Fruit fly (Drosophila melanogaster): Measurements from ENCODE around the gene RpL36A.

Gene RpL36A

dm6 chr2L:8030693-8031210 lies 12.0 kb downstream of the RpL36A start, which contains the start of gene Cka:
TSS of gene Cka (plus strand) at chr2L:8030721.
- TF ChIP-seq Sin3A (optimal IDR thresholded peaks at IDR 0.05) = no peak
- TF ChIP-seq ttk (optimal IDR thresholded peaks at IDR 0.05) = no peak
- TF ChIP-seq insv (optimal IDR thresholded peaks at IDR 0.05) = no peak
- no peak for TF ChIP-seq Myc (optimal IDR thresholded peaks at IDR 0.05)
- no peak for TF ChIP-seq h (optimal IDR thresholded peaks at IDR 0.05)
- no peak for TF ChIP-seq psq (optimal IDR thresholded peaks at IDR 0.05)

dm6 chr2L:8030102-8030501 lies 12.6 kb downstream of the RpL36A start:
- no peak for TF ChIP-seq insv (optimal IDR thresholded peaks at IDR 0.05)
- no peak for TF ChIP-seq Myc (optimal IDR thresholded peaks at IDR 0.05)
- no peak for TF ChIP-seq h (optimal IDR thresholded peaks at IDR 0.05)
- no peak for TF ChIP-seq psq (optimal IDR thresholded peaks at IDR 0.05)
- TF ChIP-seq ttk (optimal IDR thresholded peaks at IDR 0.05) = no peak
- no peak for TF ChIP-seq Sin3A (optimal IDR thresholded peaks at IDR 0.05)

dm6 chr2L:8029160-8029852 lies 13.4 kb downstream of the RpL36A start, which contains the start of gene baf:
TSS of gene baf (plus strand) at chr2L:8029462.
- no peak for TF ChIP-seq insv (optimal IDR thresholded peaks at IDR 0.05)

dm6 chr2L:8024325-8024724 lies 18.4 kb downstream of the RpL36A start:
- TF ChIP-seq insv (optimal IDR thresholded peaks at IDR 0.05) (no peak), h (optimal IDR thresholded peaks at IDR 0.05) (no peak), ttk (optimal IDR thresholded peaks at IDR 0.05) (no peak), psq (optimal IDR thresholded peaks at IDR 0.05) (no peak), Myc (optimal IDR thresholded peaks at IDR 0.05) (no peak), Sin3A (optimal IDR thresholded peaks at IDR 0.05) (no peak)

- TF ChIP-seq ttk (optimal IDR thresholded peaks at IDR 0.05) (no peak), Myc (optimal IDR thresholded peaks at IDR 0.05) (no peak), psq (optimal IDR thresholded peaks at IDR 0.05) (no peak), h (optimal IDR thresholded peaks at IDR 0.05) (no peak), insv (optimal IDR thresholded peaks at IDR 0.05) (no peak), Sin3A (optimal IDR thresholded peaks at IDR 0.05) (no peak)
Observed at dm6 chr2L:8012551-8012950, 30.2 kb downstream of the RpL36A start.

dm6 chr2L:8010602-8011455 lies 31.9 kb downstream of the RpL36A start, which contains the start of the genes Glyat and Tg:
TSS of gene Glyat (minus strand) at chr2L:8010652.
TSS of gene Tg (plus strand) at chr2L:8011405.
- no peak for TF ChIP-seq insv (optimal IDR thresholded peaks at IDR 0.05)
- TF ChIP-seq psq (optimal IDR thresholded peaks at IDR 0.05) = no peak
- TF ChIP-seq ttk (optimal IDR thresholded peaks at IDR 0.05) = no peak
- TF ChIP-seq Sin3A (optimal IDR thresholded peaks at IDR 0.05) = no peak

dm6 chr2L:8009283-8010211 lies 33.2 kb downstream of the RpL36A start, which contains the start of gene CG12560:
TSS of gene CG12560 (minus strand) at chr2L:8009477.
- TF ChIP-seq ttk (optimal IDR thresholded peaks at IDR 0.05) (no peak), Sin3A (optimal IDR thresholded peaks at IDR 0.05) (no peak), insv (optimal IDR thresholded peaks at IDR 0.05) (no peak), Myc (optimal IDR thresholded peaks at IDR 0.05) (no peak), psq (optimal IDR thresholded peaks at IDR 0.05) (no peak), h (optimal IDR thresholded peaks at IDR 0.05) (no peak)

dm6 chr2L:8007160-8007876 lies 35.4 kb downstream of the RpL36A start, which contains the start of gene Spn28Dc:
TSS of gene Spn28Dc (minus strand) at chr2L:8007210.
- TF ChIP-seq ttk (optimal IDR thresholded peaks at IDR 0.05) = no peak
- TF ChIP-seq psq (optimal IDR thresholded peaks at IDR 0.05) = no peak
- no peak for TF ChIP-seq insv (optimal IDR thresholded peaks at IDR 0.05)
- TF ChIP-seq Myc (optimal IDR thresholded peaks at IDR 0.05) = no peak
- TF ChIP-seq Sin3A (optimal IDR thresholded peaks at IDR 0.05) = no peak
- TF ChIP-seq h (optimal IDR thresholded peaks at IDR 0.05) = no peak

- TF ChIP-seq h (optimal IDR thresholded peaks at IDR 0.05) (no peak), insv (optimal IDR thresholded peaks at IDR 0.05) (no peak), Sin3A (optimal IDR thresholded peaks at IDR 0.05) (no peak), Myc (optimal IDR thresholded peaks at IDR 0.05) (no peak), psq (optimal IDR thresholded peaks at IDR 0.05) (no peak), ttk (optimal IDR thresholded peaks at IDR 0.05) (no peak)
Observed at dm6 chr2L:8006038-8006437, 36.7 kb downstream of the RpL36A start.

- TF ChIP-seq Sin3A (optimal IDR thresholded peaks at IDR 0.05) (no peak), Myc (optimal IDR thresholded peaks at IDR 0.05) (no peak)
Observed at dm6 chr2L:8004072-8004471, 38.6 kb downstream of the RpL36A start, which contains the start of gene Wwox. TSS of gene Wwox (minus strand) at chr2L:8004286.
